Worm (Caenorhabditis elegans): ENCODE measurements around the gene Y43F8B.28.

Gene Y43F8B.28

ce11 chrV:19527565-19527964 lies 42.4 kb downstream of the Y43F8B.28 start (continued):
- peak; percentile 83 for TF ChIP-seq nhr-48 (tag; optimal IDR thresholded peaks at IDR 0.05)
- no peak for TF ChIP-seq duxl-1 (tag; optimal IDR thresholded peaks at IDR 0.05; ENCODE audit: poor library complexity)
- 0 out of 2 replicates have a peak, but pooled peaks have one; percentile 34 for TF ChIP-seq Y75B8A.6 (GFP tag; IDR thresholded peaks at IDR 0.05)
- TF ChIP-seq nhr-77 (tag; optimal IDR thresholded peaks at IDR 0.05) = peak; percentile 91
- no peak for TF ChIP-seq lir-3 (tag; optimal IDR thresholded peaks at IDR 0.05)
- TF ChIP-seq dmd-6 (GFP tag; IDR thresholded peaks at IDR 0.05) = peak; percentile 100
- TF ChIP-seq pqm-1 (tag; optimal IDR thresholded peaks at IDR 0.05) = peak; percentile 97
- TF ChIP-seq nhr-111 (GFP tag; optimal IDR thresholded peaks at IDR 0.05) = no peak
- no peak for TF ChIP-seq spr-3 (GFP tag; optimal IDR thresholded peaks at IDR 0.05)
- TF ChIP-seq ceh-20 (GFP tag; IDR thresholded peaks at IDR 0.05) = peak; percentile 97
- no peak for TF ChIP-seq ZK546.5 (tag; optimal IDR thresholded peaks at IDR 0.05)
- TF ChIP-seq dmd-9 (GFP tag; IDR thresholded peaks at IDR 0.05) = no peak
- TF ChIP-seq T26A8.4 (GFP tag; IDR thresholded peaks at IDR 0.05) = peak; percentile 16; the same call in 1 of the 2 replicates
- TF ChIP-seq daf-8 (GFP tag; IDR thresholded peaks at IDR 0.05) = no peak
- no peak for TF ChIP-seq madf-9 (GFP tag; conservative IDR thresholded peaks at IDR 0.05)
- TF ChIP-seq mdl-1 (tag; optimal IDR thresholded peaks at IDR 0.05) = peak; percentile 5 to 91

ce11 chrV:19529168-19529567 lies 44.0 kb downstream of the Y43F8B.28 start:
- TF ChIP-seq hmg-1.1 (GFP tag; IDR thresholded peaks at IDR 0.05) (peak; percentile 86), pqm-1 (tag; optimal IDR thresholded peaks at IDR 0.05) (no peak), nhr-76 (tag; optimal IDR thresholded peaks at IDR 0.05) (no peak), cey-2 (tag; optimal IDR thresholded peaks at IDR 0.05; ENCODE audit: borderline replicate concordance, insufficient read depth) (peak; percentile 93), daf-12 (tag; optimal IDR thresholded peaks at IDR 0.05) (no peak), set-16 (GFP tag; IDR thresholded peaks at IDR 0.05) (peak; percentile 60), Y48G9A.11 (GFP tag; IDR thresholded peaks at IDR 0.05) (no peak), nhr-42 (GFP tag; IDR thresholded peaks at IDR 0.05) (peak; percentile 82), zfp-3 (GFP tag; conservative IDR thresholded peaks at IDR 0.05) (no peak), F37D6.2 (tag; optimal IDR thresholded peaks at IDR 0.05) (peak; percentile 71), rbr-2 (tag; optimal IDR thresholded peaks at IDR 0.05) (peak; percentile 85), fkh-10 (GFP tag; optimal IDR thresholded peaks at IDR 0.05) (peak; percentile 82), egl-43 (GFP tag; IDR thresholded peaks at IDR 0.05) (no peak), nhr-111 (GFP tag; optimal IDR thresholded peaks at IDR 0.05) (no peak), daf-16 (GFP tag; optimal IDR thresholded peaks at IDR 0.05) (peak; percentile 24 to 82), daf-16 (tag; optimal IDR thresholded peaks at IDR 0.05) (peak; percentile 84), nhr-102 (tag; optimal IDR thresholded peaks at IDR 0.05) (peak; percentile 96), ceh-44 (GFP tag; IDR thresholded peaks at IDR 0.05) (no peak), hlh-11 (tag; optimal IDR thresholded peaks at IDR 0.05) (peak; percentile 98), hlh-30 (tag; optimal IDR thresholded peaks at IDR 0.05; ENCODE audit: insufficient read depth) (peak; percentile 99), ceh-20 (GFP tag; IDR thresholded peaks at IDR 0.05) (peak; percentile 96), dpl-1 (GFP tag; optimal IDR thresholded peaks at IDR 0.05) (peak; percentile 50), lim-7 (GFP tag; IDR thresholded peaks at IDR 0.05) (no peak), unc-62 (GFP tag; optimal IDR thresholded peaks at IDR 0.05 in 1 of 2) (peak in 1 of 2 experiments; percentile 100), unc-62 (tag; optimal IDR thresholded peaks at IDR 0.05) (peak; percentile 83), mdl-1 (tag; optimal IDR thresholded peaks at IDR 0.05) (peak; percentile 97 to 100), nhr-41 (GFP tag; IDR thresholded peaks at IDR 0.05) (peak; percentile 79; the same call in 1 of the 2 replicates), Y105C5A.15 (GFP tag; IDR thresholded peaks at IDR 0.05) (no peak), egl-27 (tag; optimal IDR thresholded peaks at IDR 0.05) (peak; percentile 60), hif-1 (tag; optimal IDR thresholded peaks at IDR 0.05) (peak; percentile 3 to 89), R02D3.7 (tag; optimal IDR thresholded peaks at IDR 0.05) (no peak), ctbp-1 (GFP tag; IDR thresholded peaks at IDR 0.05) (0 out of 2 replicates have a peak, but pooled peaks have one; percentile 54), nhr-77 (tag; optimal IDR thresholded peaks at IDR 0.05) (peak; percentile 90), aha-1 (tag) (peak; percentile 99), lin-1 (GFP tag; IDR thresholded peaks at IDR 0.05) (peak; percentile 85), daf-8 (GFP tag; IDR thresholded peaks at IDR 0.05) (no peak), nhr-25 (tag; optimal IDR thresholded peaks at IDR 0.05; ENCODE audit: borderline replicate concordance, insufficient read depth) (peak; percentile 95), dmd-8 (GFP tag; IDR thresholded peaks at IDR 0.05) (no peak), arid-1 (GFP tag; conservative IDR thresholded peaks at IDR 0.05) (no peak)

Data from whole organism, L4 larva.